Worm (Caenorhabditis elegans): ENCODE measurements around the gene prdx-3.

Gene prdx-3

DNA sequence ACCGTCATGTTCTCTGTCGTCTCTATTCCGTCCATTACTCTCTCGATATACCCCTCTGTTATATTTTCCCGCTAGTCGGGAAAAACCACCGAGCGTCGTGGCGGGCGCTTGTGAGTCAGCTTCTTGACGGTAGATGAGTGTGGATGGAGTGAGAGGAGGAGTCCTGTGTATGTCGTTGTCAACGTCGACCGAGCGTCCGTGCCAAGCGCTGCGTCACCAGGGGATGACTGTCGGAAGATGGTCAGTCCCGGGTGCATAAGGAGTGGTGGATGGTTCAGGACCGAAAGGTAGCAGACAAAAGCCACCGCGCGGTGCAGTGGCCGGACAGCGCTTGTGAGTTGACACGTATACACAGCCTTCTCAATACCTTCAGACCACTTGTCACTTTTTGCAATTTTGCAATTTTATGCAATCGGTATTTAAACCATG, 37.8 kb upstream of the prdx-3 start (continued):
- TF ChIP-seq lim-6 (tag; optimal IDR thresholded peaks at IDR 0.05): peak; percentile 22
- peak; percentile 20 for TF ChIP-seq fax-1 (tag; optimal IDR thresholded peaks at IDR 0.05)
- peak; percentile 56 for TF ChIP-seq pat-9 (tag; optimal IDR thresholded peaks at IDR 0.05)
- peak; percentile 35 for TF ChIP-seq ahr-1 (tag; optimal IDR thresholded peaks at IDR 0.05)
- peak; percentile 69; the same call in 1 of the 2 replicates for TF ChIP-seq ceh-45 (GFP tag; IDR thresholded peaks at IDR 0.05)
- peak; percentile 15 for TF ChIP-seq pqm-1 (tag; optimal IDR thresholded peaks at IDR 0.05)
- TF ChIP-seq unc-86 (tag; optimal IDR thresholded peaks at IDR 0.05): peak; percentile 33
- TF ChIP-seq nhr-232 (tag; optimal IDR thresholded peaks at IDR 0.05): peak; percentile 45
- peak; percentile 29 for TF ChIP-seq ceh-2 (tag; optimal IDR thresholded peaks at IDR 0.05)
- peak; percentile 48 for TF ChIP-seq lin-11 (tag; optimal IDR thresholded peaks at IDR 0.05)
- peak; percentile 32 for TF ChIP-seq madf-2 (tag; optimal IDR thresholded peaks at IDR 0.05)
- peak; percentile 10 for TF ChIP-seq C08G9.2 (tag; optimal IDR thresholded peaks at IDR 0.05)
- TF ChIP-seq rnt-1 (tag; optimal IDR thresholded peaks at IDR 0.05): peak; percentile 48

DNA sequence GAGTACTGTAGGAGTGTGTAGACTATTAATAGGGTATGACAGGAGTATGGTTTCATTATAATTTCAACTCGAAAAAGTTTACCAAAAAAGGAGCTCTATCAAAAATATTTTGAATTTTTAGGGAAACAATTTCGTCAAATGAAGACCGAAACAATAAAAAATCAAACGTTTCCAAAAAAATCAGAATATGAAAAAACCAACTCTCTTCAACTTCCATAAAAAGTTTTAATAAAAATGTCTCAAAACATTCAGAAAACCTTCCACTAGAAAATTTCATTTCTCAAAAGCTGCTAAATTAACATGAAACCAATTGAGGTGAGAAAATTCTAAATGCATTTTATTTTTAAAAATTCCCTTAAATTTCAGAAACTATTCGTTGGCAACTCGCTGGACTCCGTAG, 36.7 kb upstream of the prdx-3 start, which contains the start of gene ckb-3:
TSS of gene ckb-3 (plus strand) at position 301 of the 400 bp plus-strand sequence.
- TF ChIP-seq ceh-45 (GFP tag; IDR thresholded peaks at IDR 0.05): no peak
- no peak for TF ChIP-seq ceh-6 (GFP tag; optimal IDR thresholded peaks at IDR 0.05)
- no peak for TF ChIP-seq nfya-1 (tag; optimal IDR thresholded peaks at IDR 0.05)
- no peak for TF ChIP-seq hlh-30 (tag; optimal IDR thresholded peaks at IDR 0.05; ENCODE audit: insufficient read depth)
- TF ChIP-seq F13H6.1 (tag; optimal IDR thresholded peaks at IDR 0.05): no peak
- no peak for TF ChIP-seq pha-4 (tag; optimal IDR thresholded peaks at IDR 0.05)
- no peak for TF ChIP-seq fkh-6 (tag; optimal IDR thresholded peaks at IDR 0.05)
- TF ChIP-seq ceh-9 (tag; optimal IDR thresholded peaks at IDR 0.05): no peak
- no peak for TF ChIP-seq pqm-1 (tag; optimal IDR thresholded peaks at IDR 0.05)
- TF ChIP-seq ceh-18 (tag; optimal IDR thresholded peaks at IDR 0.05): no peak
- TF ChIP-seq unc-3 (GFP tag; conservative IDR thresholded peaks at IDR 0.05): no peak
- TF ChIP-seq unc-3 (tag; optimal IDR thresholded peaks at IDR 0.05): no peak
- TF ChIP-seq hlh-8 (tag; optimal IDR thresholded peaks at IDR 0.05): no peak
- no peak for TF ChIP-seq madf-2 (tag; optimal IDR thresholded peaks at IDR 0.05)
- TF ChIP-seq lim-6 (tag; optimal IDR thresholded peaks at IDR 0.05): no peak
- no peak for TF ChIP-seq ahr-1 (tag; optimal IDR thresholded peaks at IDR 0.05)
- no peak for TF ChIP-seq ceh-30 (tag; optimal IDR thresholded peaks at IDR 0.05)

DNA sequence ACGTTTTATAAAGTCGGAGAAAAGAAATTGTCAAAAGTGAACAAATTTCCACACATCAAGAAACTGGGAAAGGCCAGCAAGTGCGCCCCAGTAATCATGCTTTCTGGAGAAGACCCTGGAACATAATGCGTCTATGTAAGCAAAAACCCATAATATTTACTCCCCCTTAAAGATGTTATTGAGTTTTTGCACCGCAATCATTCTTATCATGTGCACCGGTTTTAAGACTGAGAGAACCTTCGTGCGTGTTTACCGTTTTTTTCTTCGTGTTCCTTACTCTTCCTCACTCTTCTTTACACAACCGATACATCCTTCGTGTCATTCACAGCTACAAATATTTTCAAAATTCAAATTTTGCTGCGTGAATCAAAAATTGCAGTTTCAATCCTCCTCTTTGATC, 34.4 kb upstream of the prdx-3 start:
- no peak for TF ChIP-seq K02D7.2 (tag; optimal IDR thresholded peaks at IDR 0.05)
- TF ChIP-seq ama-1 (optimal IDR thresholded peaks at IDR 0.05): no peak

DNA sequence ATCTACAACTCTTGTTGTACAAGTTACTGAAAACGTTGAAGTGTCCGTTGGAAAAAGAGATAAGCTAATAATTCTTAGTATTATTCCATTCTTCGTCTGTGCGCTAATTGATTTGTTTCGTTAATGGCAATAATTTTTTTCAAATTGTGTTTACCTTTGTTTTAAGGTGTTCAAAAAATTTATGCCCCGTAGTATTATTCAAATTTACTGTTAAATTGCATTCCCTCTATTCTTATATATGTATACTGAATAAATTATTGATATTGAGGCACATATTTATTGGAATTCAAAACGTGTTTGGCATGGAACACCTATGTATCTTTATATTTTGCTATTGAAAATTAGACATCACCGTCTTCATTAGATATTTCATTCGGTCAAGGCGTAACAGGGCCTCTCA, 32.4 kb upstream of the prdx-3 start, which contains the start of gene pals-26:
TSS of gene pals-26 (plus strand) at position 301 of the 400 bp plus-strand sequence.
- no peak for TF ChIP-seq ceh-31 (tag; optimal IDR thresholded peaks at IDR 0.05)
- TF ChIP-seq F13H6.1 (tag; optimal IDR thresholded peaks at IDR 0.05): no peak
- no peak for TF ChIP-seq ceh-24 (tag; optimal IDR thresholded peaks at IDR 0.05)
- no peak for TF ChIP-seq C38D4.7 (GFP tag; optimal IDR thresholded peaks at IDR 0.05)
- TF ChIP-seq pha-2 (tag; optimal IDR thresholded peaks at IDR 0.05): no peak
- TF ChIP-seq lim-6 (tag; optimal IDR thresholded peaks at IDR 0.05): no peak
- no peak for TF ChIP-seq mec-3 (tag; optimal IDR thresholded peaks at IDR 0.05; ENCODE audit: borderline replicate concordance)
- TF ChIP-seq unc-3 (GFP tag; conservative IDR thresholded peaks at IDR 0.05): no peak
- no peak for TF ChIP-seq unc-3 (tag; optimal IDR thresholded peaks at IDR 0.05)
- TF ChIP-seq ref-2 (tag; optimal IDR thresholded peaks at IDR 0.05): no peak
- TF ChIP-seq ceh-30 (tag; optimal IDR thresholded peaks at IDR 0.05): no peak
- no peak for TF ChIP-seq tbx-7 (tag; optimal IDR thresholded peaks at IDR 0.05)
- no peak for TF ChIP-seq ceh-34 (tag; optimal IDR thresholded peaks at IDR 0.05)
- no peak for TF ChIP-seq fkh-6 (tag; optimal IDR thresholded peaks at IDR 0.05)
- no peak for TF ChIP-seq ceh-18 (tag; optimal IDR thresholded peaks at IDR 0.05)
- TF ChIP-seq ets-4 (tag; optimal IDR thresholded peaks at IDR 0.05): no peak
- no peak for TF ChIP-seq ceh-22 (tag; optimal IDR thresholded peaks at IDR 0.05)
- no peak for TF ChIP-seq sox-2 (GFP tag; IDR thresholded peaks at IDR 0.05)
- TF ChIP-seq fkh-10 (GFP tag; optimal IDR thresholded peaks at IDR 0.05): no peak
- no peak for TF ChIP-seq che-1 (tag; optimal IDR thresholded peaks at IDR 0.05)
- no peak for TF ChIP-seq ttx-3 (tag; optimal IDR thresholded peaks at IDR 0.05)
